Fruit fly (Drosophila melanogaster): ENCODE measurements around the gene CG11997.
A peak's percentile ranks its signal among the peaks of the same experiment; 100 is the strongest.

Gene CG11997

DNA sequence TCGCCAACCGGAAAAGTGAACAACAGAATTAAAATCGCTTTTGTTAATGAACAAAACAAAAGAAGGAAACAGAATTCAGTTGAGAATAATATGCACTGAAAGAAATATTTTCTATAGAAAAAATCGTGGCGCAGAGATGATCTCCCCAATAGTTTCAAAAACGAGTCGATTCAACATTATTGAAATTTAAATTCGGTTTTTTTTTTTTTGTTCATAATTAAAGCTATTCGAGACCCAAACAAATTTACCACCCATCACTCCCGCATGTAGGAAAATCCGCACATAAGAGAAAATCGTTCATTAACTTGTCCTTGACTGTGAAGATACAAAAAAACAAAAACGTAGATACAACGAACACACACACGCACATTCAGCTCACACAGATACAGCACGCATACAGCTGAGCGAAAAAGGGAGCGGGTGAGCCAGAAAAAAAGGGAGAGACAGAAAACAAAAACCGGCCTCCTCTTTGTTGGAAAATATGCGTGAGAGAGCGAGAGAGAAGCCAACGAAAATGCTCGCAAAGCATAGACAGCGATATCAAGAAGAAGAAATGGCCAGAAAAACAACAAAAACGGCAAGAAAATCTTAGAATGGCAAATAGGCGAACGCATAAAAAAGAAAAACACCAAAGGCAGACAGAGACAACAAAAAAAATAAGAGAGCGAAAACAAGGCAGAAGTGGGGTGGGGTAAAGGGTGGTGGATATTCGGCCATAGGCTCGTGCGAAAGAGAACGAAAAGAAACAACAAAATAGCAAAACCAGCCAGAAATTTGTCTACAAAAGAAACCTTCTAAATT lies 42.9 kb downstream of the CG11997 start:
- TF ChIP-seq CG4496 (GFP tag; IDR thresholded peaks at IDR 0.05) (peak; percentile 88), Pif1B (GFP tag; optimal IDR thresholded peaks at IDR 0.05) (peak; percentile 78), Pif1A (GFP tag; optimal IDR thresholded peaks at IDR 0.05) (peak; percentile 67), CG8301 (tag; optimal IDR thresholded peaks at IDR 0.05) (peak; percentile 77), CG8159 (tag; optimal IDR thresholded peaks at IDR 0.05) (peak; percentile 67), CG17806 (tag; optimal IDR thresholded peaks at IDR 0.05) (peak; percentile 49), gl (tag; optimal IDR thresholded peaks at IDR 0.05) (peak; percentile 71), D1 (tag; optimal IDR thresholded peaks at IDR 0.05) (peak; percentile 42), CG10348 (GFP tag; IDR thresholded peaks at IDR 0.05) (no peak), CG34367 (tag; optimal IDR thresholded peaks at IDR 0.05) (peak; percentile 47), Ets98B (GFP tag; IDR thresholded peaks at IDR 0.05) (peak; percentile 76), Snoo (tag; optimal IDR thresholded peaks at IDR 0.05) (peak; percentile 61), CG9948 (tag; optimal IDR thresholded peaks at IDR 0.05) (peak; percentile 23), EcR (GFP tag; optimal IDR thresholded peaks at IDR 0.05) (peak; percentile 85), fd96Ca (GFP tag; IDR thresholded peaks at IDR 0.05) (peak; percentile 78; the same call in 2 of the 3 replicates), CG12605 (GFP tag; IDR thresholded peaks at IDR 0.05) (peak; percentile 93), rn (GFP tag; IDR thresholded peaks at IDR 0.05) (peak; percentile 54; the same call in 1 of the 2 replicates), CG13204 (GFP tag; optimal IDR thresholded peaks at IDR 0.05) (peak; percentile 70), CG32121 (GFP tag; IDR thresholded peaks at IDR 0.05) (peak; percentile 82), CG14655 (GFP tag; optimal IDR thresholded peaks at IDR 0.05) (peak; percentile 91), CG15710 (tag; optimal IDR thresholded peaks at IDR 0.05) (peak; percentile 54)

DNA sequence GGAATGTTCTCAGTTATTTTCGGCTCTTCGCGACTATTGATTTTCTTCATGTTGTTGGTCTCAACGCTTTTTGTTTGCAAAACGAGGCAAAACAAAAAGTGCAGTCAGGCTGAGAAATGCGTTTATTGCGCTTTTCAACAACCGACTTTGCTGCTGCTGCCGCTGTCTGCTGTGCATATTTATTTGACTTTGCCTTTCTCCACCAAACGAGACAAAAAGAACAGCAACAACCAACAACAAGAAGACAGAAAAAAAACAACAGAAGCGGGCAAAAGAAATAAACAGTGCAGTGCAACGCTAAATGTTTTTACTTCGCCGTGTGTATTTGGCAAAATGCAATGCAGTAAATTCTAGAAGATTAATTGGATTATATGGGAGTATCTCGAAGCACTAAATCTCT lies 45.0 kb downstream of the CG11997 start:
- TF ChIP-seq Snoo (tag; optimal IDR thresholded peaks at IDR 0.05): peak; percentile 6
- TF ChIP-seq CG8159 (tag; optimal IDR thresholded peaks at IDR 0.05): no peak
- no peak for TF ChIP-seq Pif1B (GFP tag; optimal IDR thresholded peaks at IDR 0.05)
- TF ChIP-seq rn (GFP tag; IDR thresholded peaks at IDR 0.05): no peak
- TF ChIP-seq CG34367 (tag; optimal IDR thresholded peaks at IDR 0.05): no peak
- TF ChIP-seq D1 (tag; optimal IDR thresholded peaks at IDR 0.05): no peak
- no peak for TF ChIP-seq CG12605 (GFP tag; IDR thresholded peaks at IDR 0.05)
- TF ChIP-seq CG17806 (tag; optimal IDR thresholded peaks at IDR 0.05): no peak
- TF ChIP-seq Ets98B (GFP tag; IDR thresholded peaks at IDR 0.05): peak; percentile 50
- peak; percentile 55 for TF ChIP-seq CG14655 (GFP tag; optimal IDR thresholded peaks at IDR 0.05)
- no peak for TF ChIP-seq CG13204 (GFP tag; optimal IDR thresholded peaks at IDR 0.05)
- TF ChIP-seq gl (tag; optimal IDR thresholded peaks at IDR 0.05): peak; percentile 32
- TF ChIP-seq CG32121 (GFP tag; IDR thresholded peaks at IDR 0.05): peak; percentile 51; the same call in 1 of the 2 replicates
- no peak for TF ChIP-seq CG9948 (tag; optimal IDR thresholded peaks at IDR 0.05)
- peak; percentile 57; the same call in 2 of the 3 replicates for TF ChIP-seq CG4496 (GFP tag; IDR thresholded peaks at IDR 0.05)
- peak; percentile 42 for TF ChIP-seq CG8301 (tag; optimal IDR thresholded peaks at IDR 0.05)
- no peak for TF ChIP-seq CG15710 (tag; optimal IDR thresholded peaks at IDR 0.05)
- TF ChIP-seq fd96Ca (GFP tag; IDR thresholded peaks at IDR 0.05): no peak
- TF ChIP-seq EcR (GFP tag; optimal IDR thresholded peaks at IDR 0.05): no peak
- no peak for TF ChIP-seq CG10348 (GFP tag; IDR thresholded peaks at IDR 0.05)
- TF ChIP-seq Pif1A (GFP tag; optimal IDR thresholded peaks at IDR 0.05): no peak

DNA sequence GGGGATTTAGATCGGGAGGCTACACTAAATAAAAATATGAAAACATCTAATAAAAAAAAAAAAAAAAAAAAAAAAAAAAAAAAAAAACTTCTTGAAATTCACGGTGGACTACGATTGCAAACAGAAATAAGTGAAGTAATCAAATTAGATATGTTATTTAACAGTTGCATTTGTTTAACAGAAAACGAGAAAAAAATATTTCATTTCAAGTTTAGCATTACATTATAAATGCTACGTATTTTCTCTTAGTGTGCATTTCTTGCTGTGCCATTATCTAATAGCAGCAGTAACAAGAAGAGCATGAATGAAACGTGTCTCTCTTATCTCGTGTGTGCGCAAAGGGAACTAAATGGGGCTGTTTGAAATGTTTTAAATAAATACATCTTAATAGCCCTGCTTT lies 47.5 kb downstream of the CG11997 start:
- TF ChIP-seq CG8301 (tag; optimal IDR thresholded peaks at IDR 0.05) (no peak), CG17806 (tag; optimal IDR thresholded peaks at IDR 0.05) (peak; percentile 38), Ets98B (GFP tag; IDR thresholded peaks at IDR 0.05) (peak; percentile 70), EcR (GFP tag; optimal IDR thresholded peaks at IDR 0.05) (no peak), CG8159 (tag; optimal IDR thresholded peaks at IDR 0.05) (peak; percentile 28), D1 (tag; optimal IDR thresholded peaks at IDR 0.05) (no peak), CG14655 (GFP tag; optimal IDR thresholded peaks at IDR 0.05) (peak; percentile 67), Pif1A (GFP tag; optimal IDR thresholded peaks at IDR 0.05) (peak; percentile 63), CG12605 (GFP tag; IDR thresholded peaks at IDR 0.05) (peak; percentile 49; the same call in 1 of the 2 replicates), CG9948 (tag; optimal IDR thresholded peaks at IDR 0.05) (peak; percentile 49), CG34367 (tag; optimal IDR thresholded peaks at IDR 0.05) (peak; percentile 5), CG4496 (GFP tag; IDR thresholded peaks at IDR 0.05) (peak; percentile 73), fd96Ca (GFP tag; IDR thresholded peaks at IDR 0.05) (no peak), rn (GFP tag; IDR thresholded peaks at IDR 0.05) (peak; percentile 22; the same call in 1 of the 2 replicates), CG32121 (GFP tag; IDR thresholded peaks at IDR 0.05) (peak; percentile 69), gl (tag; optimal IDR thresholded peaks at IDR 0.05) (no peak), CG15710 (tag; optimal IDR thresholded peaks at IDR 0.05) (peak; percentile 20), CG13204 (GFP tag; optimal IDR thresholded peaks at IDR 0.05) (no peak), Pif1B (GFP tag; optimal IDR thresholded peaks at IDR 0.05) (peak; percentile 46), CG10348 (GFP tag; IDR thresholded peaks at IDR 0.05) (no peak), Snoo (tag; optimal IDR thresholded peaks at IDR 0.05) (no peak)

DNA sequence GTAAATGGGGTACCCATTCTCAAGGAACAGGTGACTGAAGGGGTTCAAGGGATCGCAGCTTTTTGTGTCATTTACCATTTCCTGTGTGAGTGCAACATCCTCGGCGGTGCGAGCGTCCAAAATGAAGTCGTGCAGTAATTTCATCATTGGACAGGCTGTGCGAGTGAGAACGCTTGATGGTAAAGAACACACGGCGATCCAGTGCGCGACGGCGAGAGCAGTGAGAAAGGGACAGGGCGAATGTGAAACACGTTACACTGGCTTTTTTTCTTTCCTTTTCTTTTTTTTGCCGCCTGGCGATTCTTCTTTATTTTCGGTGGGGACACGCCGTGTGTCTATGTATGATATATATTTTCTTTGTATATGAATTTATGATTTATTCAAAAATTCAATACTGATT lies 48.8 kb downstream of the CG11997 start:
- TF ChIP-seq CG13204 (GFP tag; optimal IDR thresholded peaks at IDR 0.05) (peak; percentile 64), CG8159 (tag; optimal IDR thresholded peaks at IDR 0.05) (no peak), EcR (GFP tag; optimal IDR thresholded peaks at IDR 0.05) (peak; percentile 75), CG12605 (GFP tag; IDR thresholded peaks at IDR 0.05) (no peak), CG4496 (GFP tag; IDR thresholded peaks at IDR 0.05) (peak; percentile 71), CG34367 (tag; optimal IDR thresholded peaks at IDR 0.05) (peak; percentile 2), gl (tag; optimal IDR thresholded peaks at IDR 0.05) (peak; percentile 43), CG10348 (GFP tag; IDR thresholded peaks at IDR 0.05) (no peak), CG15710 (tag; optimal IDR thresholded peaks at IDR 0.05) (peak; percentile 15)

DNA sequence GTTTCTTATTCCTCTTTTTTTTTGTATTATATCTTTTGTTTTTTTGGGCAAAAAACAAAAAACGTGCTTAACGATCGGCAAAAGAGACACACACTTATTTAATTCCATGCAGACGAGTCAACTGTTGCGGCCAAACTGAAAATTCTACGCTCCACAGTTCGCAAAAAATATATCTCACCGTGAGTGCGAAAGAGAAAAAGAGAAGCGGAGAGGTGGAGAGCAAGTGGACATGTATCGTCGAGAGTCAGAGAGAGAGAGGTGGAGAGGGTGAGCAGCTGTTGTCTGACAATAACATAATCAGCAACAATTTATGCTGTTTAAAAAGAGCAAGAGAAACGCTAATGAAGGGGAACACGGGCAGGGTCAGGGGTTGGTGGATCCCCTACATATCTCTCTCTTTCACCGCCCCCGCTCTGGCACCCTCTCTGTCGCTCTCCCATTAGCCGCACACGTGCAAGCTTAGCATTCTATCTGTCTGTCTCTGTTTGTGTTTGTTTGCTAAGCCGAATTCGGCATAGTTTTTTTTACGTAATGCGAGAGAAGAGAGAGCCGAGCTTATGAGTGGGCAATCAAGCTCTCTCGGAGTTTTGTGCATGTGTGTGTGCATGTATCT lies 49.5 kb downstream of the CG11997 start:
- TF ChIP-seq D1 (tag; optimal IDR thresholded peaks at IDR 0.05) (no peak), EcR (GFP tag; optimal IDR thresholded peaks at IDR 0.05) (peak; percentile 81), CG10348 (GFP tag; IDR thresholded peaks at IDR 0.05) (0 out of 2 replicates have a peak, but pooled peaks have one; percentile 6)

Measured in whole organism, pupa.